Worm (Caenorhabditis elegans) whole organism, L4/young adult: Measurements from ENCODE around the gene T02B11.4.

Experiments
- W03F9.2 ChIP-seq: fragments of 150-350 bp; optimal IDR thresholded peaks from 2 replicates; lab custom pipeline; 2014; ENCODE audit warnings: missing biosample characterization, missing genetic modification characterization
- him-1 ChIP-seq: sonication (generic microtip); optimal IDR thresholded peaks from 2 replicates; lab custom pipeline; 2016; ENCODE audit warnings: missing genotype, missing genetic modification reagents, missing genetic modification characterization, missing compliant biosample characterization

- TF ChIP-seq him-1 (tag; lab: Kevin White, UChicago) (no peak), W03F9.2 (tag; lab: Kevin White, UChicago) (no peak)
These were observed 18.7 kb downstream of the T02B11.4 start, which contains the start of gene K09C6.3 for ce11 chrV:852184-852583.
